Worm (Caenorhabditis elegans) whole organism, early embryonic: ENCODE results near the gene C13A2.9.

Experiments used
- aly-1 ChIP-seq: sonication (generic microtip); optimal IDR thresholded peaks from 2 replicates; lab custom pipeline; 2016; ENCODE audit warnings: missing genetic modification characterization, missing compliant biosample characterization
- ama-1 ChIP-seq: fragments of 150-350 bp; optimal IDR thresholded peaks from 2 replicates; lab custom pipeline; 2014
- ceh-13 ChIP-seq: fragments of 200-800 bp; sonication (Bioruptor generic); optimal IDR thresholded peaks from 2 replicates; lab custom pipeline; 2018; ENCODE audit warnings: mild to moderate bottlenecking, missing genetic modification characterization, missing compliant biosample characterization
- ceh-36 ChIP-seq: sonication (generic microtip); optimal IDR thresholded peaks from 2 replicates; lab custom pipeline; 2016; ENCODE audit warnings: missing genetic modification characterization, inconsistent platforms, missing compliant biosample characterization
- flt-1 ChIP-seq: fragments of 200-800 bp; sonication (Bioruptor generic); IDR thresholded peaks from 2 replicates; pipeline ENCODE4 v1.3.6; 2022; ENCODE audit warnings: missing genetic modification characterization, missing compliant biosample characterization
- hmg-4 ChIP-seq: fragments of 200-800 bp; sonication (Bioruptor generic); optimal IDR thresholded peaks from 2 replicates; lab custom pipeline; 2018; ENCODE audit warnings: mild to moderate bottlenecking, missing genetic modification characterization, missing compliant biosample characterization
- scrt-1 ChIP-seq: fragments of 200-800 bp; sonication (Bioruptor generic); IDR thresholded peaks from 2 replicates; pipeline ENCODE4 v1.3.6; 2022; ENCODE audit warnings: missing genetic modification characterization, missing compliant biosample characterization
- sea-1 ChIP-seq: fragments of 200-800 bp; sonication (Bioruptor generic); conservative IDR thresholded peaks from 2 replicates; pipeline ENCODE4 v1.3.6; 2022; ENCODE audit warnings: missing genetic modification characterization, missing compliant biosample characterization
- tbx-11 ChIP-seq: fragments of 200-800 bp; sonication (Bioruptor generic); IDR thresholded peaks from 2 replicates; pipeline ENCODE4 v1.3.6; 2022; ENCODE audit warnings: missing genetic modification characterization, missing compliant biosample characterization
- tra-4 ChIP-seq: sonication (generic microtip); optimal IDR thresholded peaks from 2 replicates; lab custom pipeline; 2017; ENCODE audit warnings: missing genetic modification characterization, missing compliant biosample characterization

- TF ChIP-seq ama-1 (lab: Kevin White, UChicago) (no peak), hmg-4 (GFP tag; lab: Kevin White, UChicago) (peak; percentile 83), ceh-13 (GFP tag; lab: Kevin White, UChicago) (peak; percentile 73), tbx-11 (GFP tag; lab: Robert Waterston, UW) (peak; percentile 92), ceh-36 (peak; percentile 87), tra-4 (no peak), scrt-1 (GFP tag; lab: Robert Waterston, UW) (peak; percentile 85), sea-1 (GFP tag; lab: Robert Waterston, UW) (peak; percentile 90), flt-1 (GFP tag; lab: Robert Waterston, UW) (peak; percentile 84), aly-1 (tag; lab: Kevin White, UChicago) (peak; percentile 22)
These were observed 33.1 kb downstream of the C13A2.9 start, which contains the start of the genes gei-6 and krr-1 for ce11 chrV:7230847-7231246.
